Worm (Caenorhabditis elegans) whole organism, young adult: ENCODE results near the gene acly-2.

ENCODE experiments used
- bed-1 ChIP-seq: fragments of 200-800 bp; sonication (Bioruptor generic); IDR thresholded peaks from 2 replicates; pipeline ENCODE4 v1.3.6; 2022; ENCODE audit warnings: missing genetic modification reagents, missing genetic modification characterization, missing compliant biosample characterization
- ceh-100 ChIP-seq: fragments of 200-800 bp; sonication (Bioruptor generic); IDR thresholded peaks from 2 replicates; pipeline ENCODE4 v1.3.6; 2022; ENCODE audit warnings: missing genetic modification reagents, missing genetic modification characterization, missing compliant biosample characterization
- ceh-58 ChIP-seq: fragments of 200-800 bp; sonication (Bioruptor generic); IDR thresholded peaks from 2 replicates; pipeline ENCODE4 v1.3.6; 2022; ENCODE audit warnings: missing genetic modification characterization, missing compliant biosample characterization
- lin-35 ChIP-seq, 3 experiments: fragments of 150-350 bp in 2 of 3; sonication (generic microtip) in 1 of 3; optimal IDR thresholded peaks; 2 replicates each; lab custom pipeline; 2014 to 2018; ENCODE audit warnings: missing biosample characterization in 3 of 3, missing genetic modification characterization in 3 of 3, missing genetic modification reagents in 3 of 3
- madf-6 ChIP-seq: fragments of 200-800 bp; sonication (Bioruptor generic); IDR thresholded peaks from 2 replicates; pipeline ENCODE4 v1.3.6; 2022; ENCODE audit warnings: missing genetic modification reagents, missing genetic modification characterization, missing compliant biosample characterization

- TF ChIP-seq ceh-58 (GFP tag; lab: Robert Waterston, UW), result no peak
- no peak for TF ChIP-seq madf-6 (GFP tag; lab: Robert Waterston, UW)
- TF ChIP-seq ceh-100, result no peak
- no peak for TF ChIP-seq lin-35 (GFP tag; optimal IDR thresholded peaks at IDR 0.05; lab: Kevin White, UChicago)
- TF ChIP-seq bed-1 (GFP tag; lab: Robert Waterston, UW), result no peak
Measured at ce11 chrV:13081197-13081747, 35.0 kb upstream of the acly-2 start.
